Fruit fly (Drosophila melanogaster) whole organism, wandering third instar larva: Measurements from ENCODE around the gene XNP.

Source experiments
- Abd-B ChIP-seq: fragments of >200 bp; optimal IDR thresholded peaks from 2 replicates; lab custom pipeline; 2017; ENCODE audit warnings: missing biosample characterization, missing genetic modification characterization
- CG32264 ChIP-seq: fragments of 200-800 bp; sonication (Bioruptor generic); optimal IDR thresholded peaks from 2 replicates; lab custom pipeline; 2016; ENCODE audit warnings: missing biosample characterization, missing genetic modification characterization
- CG9705 ChIP-seq: fragments of 200-800 bp; sonication (Bioruptor generic); optimal IDR thresholded peaks from 2 replicates; lab custom pipeline; 2018; ENCODE audit warnings: missing biosample characterization, mild to moderate bottlenecking, missing genetic modification characterization
- CrebA ChIP-seq: fragments of 200-800 bp; sonication (Bioruptor generic); optimal IDR thresholded peaks from 2 replicates; lab custom pipeline; 2016; ENCODE audit warnings: missing biosample characterization, mild to moderate bottlenecking, missing genetic modification characterization, borderline replicate concordance
- Dfd ChIP-seq: fragments of >200 bp; optimal IDR thresholded peaks from 2 replicates; lab custom pipeline; 2017; ENCODE audit warnings: missing biosample characterization, missing genetic modification characterization
- Dif ChIP-seq: fragments of 200-275, 200-300 bp; sonication (Bioruptor generic); optimal IDR thresholded peaks from 2 replicates; lab custom pipeline; 2018; ENCODE audit warnings: missing biosample characterization, missing genetic modification characterization; ENCODE audit not compliant: partially characterized antibody
- GATAd ChIP-seq: sonication (Bioruptor generic); optimal IDR thresholded peaks from 2 replicates; lab custom pipeline; 2016; ENCODE audit warnings: missing biosample characterization, missing genetic modification characterization
- HLH106 ChIP-seq: fragments of 200-800 bp; optimal IDR thresholded peaks from 3 replicates; lab custom pipeline; 2019; ENCODE audit warnings: missing biosample characterization, mild to moderate bottlenecking, missing genetic modification characterization, moderate library complexity
- Hnf4 ChIP-seq: fragments of 200-800 bp; sonication (Bioruptor generic); optimal IDR thresholded peaks from 2 replicates; lab custom pipeline; 2016; ENCODE audit warnings: missing biosample characterization, mild to moderate bottlenecking, missing genetic modification characterization
- Hr78 ChIP-seq: fragments of >200 bp; optimal IDR thresholded peaks from 2 replicates; lab custom pipeline; 2017; ENCODE audit warnings: missing biosample characterization, missing genetic modification characterization
- Hr83 ChIP-seq: fragments of 200-300 bp; sonication (Bioruptor generic); optimal IDR thresholded peaks from 2 replicates; lab custom pipeline; 2016; ENCODE audit warnings: missing biosample characterization, mild to moderate bottlenecking, missing genetic modification characterization, moderate library complexity; ENCODE audit not compliant: poor library complexity, severe bottlenecking
- Jra ChIP-seq: sonication (Bioruptor generic); optimal IDR thresholded peaks from 2 replicates; lab custom pipeline; 2016; ENCODE audit warnings: missing biosample characterization, missing genetic modification characterization
- Mio ChIP-seq: sonication (Bioruptor generic); optimal IDR thresholded peaks from 2 replicates; lab custom pipeline; 2016; ENCODE audit warnings: missing biosample characterization, missing genetic modification characterization
- Myc ChIP-seq: fragments of >200 bp; optimal IDR thresholded peaks from 2 replicates; lab custom pipeline; 2017
- N ChIP-seq: fragments of >200 bp; optimal IDR thresholded peaks from 2 replicates; lab custom pipeline; 2018; ENCODE audit warnings: missing biosample characterization, missing external identifiers, missing genetic modification characterization
- OdsH ChIP-seq: fragments of 200-800 bp; sonication (Bioruptor generic); optimal IDR thresholded peaks from 2 replicates; lab custom pipeline; 2016; ENCODE audit warnings: missing biosample characterization, mild to moderate bottlenecking, missing genetic modification characterization
- Rel ChIP-seq, 2 experiments: fragments of 200-800 bp; sonication (Bioruptor generic) in 1 of 2; optimal IDR thresholded peaks; 2 replicates in 1 of 2; 3 replicates in 1 of 2; lab custom pipeline; 2016 to 2019; ENCODE audit warnings: mild to moderate bottlenecking in 2 of 2, missing biosample characterization in 2 of 2, missing genetic modification characterization in 2 of 2, moderate library complexity in 1 of 2
- Sp1 ChIP-seq: fragments of 200-800 bp; sonication (Bioruptor generic); optimal IDR thresholded peaks from 3 replicates; lab custom pipeline; 2019; ENCODE audit warnings: missing biosample characterization, mild to moderate bottlenecking, missing genetic modification characterization, moderate library complexity
- Vsx2 ChIP-seq: fragments of 200-300, 225-300 bp; sonication (Bioruptor generic); optimal IDR thresholded peaks from 2 replicates; lab custom pipeline; 2018; ENCODE audit warnings: missing biosample characterization, missing genetic modification characterization; ENCODE audit not compliant: partially characterized antibody
- br ChIP-seq: fragments of 200-800 bp; sonication (Bioruptor generic); optimal IDR thresholded peaks from 2 replicates; lab custom pipeline; 2016; ENCODE audit warnings: missing biosample characterization, missing genetic modification characterization
- brk ChIP-seq: fragments of 200-800 bp; sonication (Bioruptor generic); optimal IDR thresholded peaks from 2 replicates; lab custom pipeline; 2016; ENCODE audit warnings: missing biosample characterization, mild to moderate bottlenecking, missing genetic modification characterization
- dl ChIP-seq, 2 experiments: fragments of 175-275, 200-275 bp in 1 of 2; fragments of 200-275 bp in 1 of 2; sonication (Bioruptor generic); optimal IDR thresholded peaks; lab custom pipeline; 2018; ENCODE audit warnings: mild to moderate bottlenecking in 2 of 2, missing biosample characterization in 2 of 2, missing genetic modification characterization in 2 of 2, moderate library complexity in 2 of 2; ENCODE audit not compliant: partially characterized antibody in 2 of 2, insufficient read depth in 1 of 2
- dmrt93B ChIP-seq: fragments of 200-800 bp; sonication (Bioruptor generic); optimal IDR thresholded peaks from 2 replicates; lab custom pipeline; 2018; ENCODE audit warnings: missing biosample characterization, mild to moderate bottlenecking, missing genetic modification characterization
- dsf ChIP-seq: sonication (Bioruptor generic); optimal IDR thresholded peaks from 2 replicates; lab custom pipeline; 2016; ENCODE audit warnings: missing biosample characterization, missing genetic modification characterization, borderline replicate concordance
- ey ChIP-seq: fragments of 200-800 bp; sonication (Bioruptor generic); optimal IDR thresholded peaks from 2 replicates; lab custom pipeline; 2016; ENCODE audit warnings: missing biosample characterization, missing genetic modification characterization
- foxo ChIP-seq, 2 experiments: fragments of 200-800 bp; sonication (Bioruptor generic); optimal IDR thresholded peaks; 2 replicates in 1 of 2; 3 replicates in 1 of 2; lab custom pipeline; 2016 to 2017; ENCODE audit warnings: missing biosample characterization in 2 of 2, missing genetic modification characterization in 2 of 2
- fru ChIP-seq: fragments of 200-800 bp; sonication (Bioruptor generic); optimal IDR thresholded peaks from 3 replicates; lab custom pipeline; 2016; ENCODE audit warnings: missing biosample characterization, mild to moderate bottlenecking, missing genetic modification characterization
- h ChIP-seq: fragments of 200-800 bp; sonication (Bioruptor generic); optimal IDR thresholded peaks from 3 replicates; lab custom pipeline; 2016; ENCODE audit warnings: missing biosample characterization, mild to moderate bottlenecking, missing genetic modification characterization
- jim ChIP-seq: fragments of 175-275, 200-325 bp; sonication (Bioruptor generic); optimal IDR thresholded peaks from 2 replicates; lab custom pipeline; 2016; ENCODE audit warnings: missing biosample characterization, mild to moderate bottlenecking, missing genetic modification characterization
- lola ChIP-seq: fragments of >200 bp; optimal IDR thresholded peaks from 2 replicates; lab custom pipeline; 2017; ENCODE audit warnings: missing biosample characterization, missing genetic modification characterization
- pan ChIP-seq: fragments of >200 bp; optimal IDR thresholded peaks from 2 replicates; lab custom pipeline; 2017
- psq ChIP-seq: fragments of 200-800 bp; sonication (Bioruptor generic); optimal IDR thresholded peaks from 3 replicates; lab custom pipeline; 2017; ENCODE audit warnings: missing biosample characterization, mild to moderate bottlenecking, missing genetic modification characterization, moderate library complexity
- rgr ChIP-seq: fragments of 200-800 bp; sonication (Bioruptor generic); optimal IDR thresholded peaks from 3 replicates; lab custom pipeline; 2016; ENCODE audit warnings: missing biosample characterization, mild to moderate bottlenecking, missing genetic modification characterization
- sage ChIP-seq: fragments of 200-800 bp; sonication (Bioruptor generic); optimal IDR thresholded peaks from 2 replicates; lab custom pipeline; 2016; ENCODE audit warnings: missing biosample characterization, mild to moderate bottlenecking, missing genetic modification characterization
- sv ChIP-seq: fragments of 200-800 bp; sonication (Bioruptor generic); optimal IDR thresholded peaks from 3 replicates; lab custom pipeline; 2016; ENCODE audit warnings: missing biosample characterization, missing genetic modification characterization
- tai ChIP-seq: sonication (Bioruptor generic); optimal IDR thresholded peaks from 2 replicates; lab custom pipeline; 2016; ENCODE audit warnings: missing biosample characterization, missing genetic modification characterization
- usp ChIP-seq: fragments of >200 bp; optimal IDR thresholded peaks from 2 replicates; lab custom pipeline; 2017; ENCODE audit warnings: missing biosample characterization, missing genetic modification characterization
- woc ChIP-seq: sonication (Bioruptor generic); optimal IDR thresholded peaks from 2 replicates; lab custom pipeline; 2016; ENCODE audit warnings: missing biosample characterization, mild to moderate bottlenecking, missing genetic modification characterization

The XNP gene

DNA sequence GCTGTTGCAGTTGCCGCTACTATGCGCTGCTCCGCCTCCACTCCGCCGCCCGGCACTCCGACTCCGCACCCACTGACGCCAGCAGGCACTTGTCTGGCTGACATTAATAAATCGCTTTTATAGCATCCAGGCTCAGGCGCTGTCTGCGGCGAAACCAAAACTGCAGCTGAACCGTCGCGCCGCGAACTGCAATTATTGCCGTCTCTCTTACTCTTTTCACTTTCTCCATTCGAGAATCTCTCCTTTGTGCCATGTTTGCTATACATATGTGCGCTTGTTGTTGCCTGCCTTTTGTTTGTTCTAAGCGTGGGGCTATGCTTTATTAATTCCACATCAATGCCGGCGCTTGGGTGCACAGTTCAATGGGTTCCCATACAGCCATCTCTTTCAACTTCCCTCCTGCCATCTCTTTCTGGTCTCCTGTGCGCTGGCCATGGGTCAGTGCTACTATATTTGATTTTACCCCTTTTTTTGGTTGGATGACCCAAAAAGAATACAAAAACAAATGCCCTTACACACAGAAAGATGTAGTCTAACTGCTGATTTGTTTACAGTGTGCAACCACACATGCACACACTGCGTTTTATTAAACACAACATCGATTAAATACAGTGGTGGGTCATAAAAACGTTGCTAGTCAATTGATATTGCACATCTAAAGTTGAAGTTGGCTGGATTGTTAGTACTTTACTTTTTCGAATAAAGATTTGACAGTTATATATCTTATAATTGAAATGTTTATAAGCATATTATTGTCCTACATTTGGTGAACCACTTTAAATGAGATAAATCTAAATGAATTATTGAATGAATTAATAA, 35.9 kb downstream of the XNP start:
- TF ChIP-seq rgr (GFP tag; lab: Kevin White, UChicago) (no peak), Dif (GFP tag; lab: Kevin White, UChicago) (no peak), psq (GFP tag; lab: Kevin White, UChicago) (no peak), dmrt93B (GFP tag; lab: Kevin White, UChicago) (no peak), GATAd (GFP tag; lab: Kevin White, UChicago) (no peak), CrebA (GFP tag; lab: Kevin White, UChicago) (no peak), lola (GFP tag; lab: Kevin White, UChicago) (no peak), dl (GFP tag; optimal IDR thresholded peaks at IDR 0.05; lab: Kevin White, UChicago; ENCODE audit: insufficient read depth in 1 of 2, partially characterized antibody in 2 of 2) (no peak), Rel (GFP tag; optimal IDR thresholded peaks at IDR 0.05; lab: Kevin White, UChicago) (no peak), Rel (tag; optimal IDR thresholded peaks at IDR 0.05; lab: Kevin White, UChicago) (no peak)

DNA sequence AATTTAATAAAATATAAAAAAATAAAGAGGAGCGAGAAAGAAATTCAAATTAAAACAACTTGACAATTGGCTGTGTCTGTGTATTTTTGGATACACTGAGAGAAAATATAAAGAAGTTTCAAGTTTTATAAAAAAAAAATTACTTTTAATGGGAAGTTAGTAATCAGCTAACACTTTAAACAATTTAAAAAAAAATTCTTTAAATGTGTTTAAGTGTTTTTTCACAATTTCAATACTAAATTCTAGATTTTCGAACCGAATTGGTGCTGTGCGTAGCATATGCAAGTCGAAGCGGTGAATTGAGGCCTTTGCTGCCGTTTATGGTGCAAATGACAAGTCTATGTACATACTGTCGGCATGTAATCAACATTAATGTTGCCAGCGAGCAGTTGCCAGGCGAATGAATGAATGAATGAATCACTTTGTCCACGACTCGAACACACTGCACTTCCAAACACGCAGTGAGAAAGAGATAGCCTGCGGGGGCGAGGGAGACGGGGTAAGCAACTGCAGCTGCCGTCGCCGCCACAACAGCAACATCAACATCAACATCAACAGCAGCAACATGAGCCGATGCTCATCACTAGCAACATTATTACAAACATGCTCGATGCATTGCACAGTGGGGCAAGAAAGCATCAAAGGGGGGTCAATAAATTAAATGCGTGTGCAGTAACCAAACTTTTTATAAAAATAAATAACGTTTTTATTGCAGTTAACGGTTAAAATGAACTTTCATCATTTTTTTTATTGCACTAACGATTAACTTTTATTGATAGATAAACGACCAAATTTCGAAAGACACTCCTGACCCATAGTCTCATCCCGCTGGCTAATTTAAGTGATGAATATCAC, 36.9 kb downstream of the XNP start:
- TF ChIP-seq Abd-B (GFP tag; lab: Kevin White, UChicago) = no peak
- peak in 1 of 2 experiments; percentile 70 for TF ChIP-seq foxo (GFP tag; optimal IDR thresholded peaks at IDR 0.05; lab: Kevin White, UChicago)
- TF ChIP-seq brk (GFP tag; lab: Kevin White, UChicago) = no peak
- no peak for TF ChIP-seq GATAd (GFP tag; lab: Kevin White, UChicago)
- TF ChIP-seq Dif (GFP tag; lab: Kevin White, UChicago) = no peak
- TF ChIP-seq Sp1 (GFP tag; lab: Kevin White, UChicago) = peak; percentile 28
- no peak for TF ChIP-seq jim (GFP tag; lab: Kevin White, UChicago)
- TF ChIP-seq pan (lab: Kevin White, UChicago) = no peak
- no peak for TF ChIP-seq sage (GFP tag; lab: Kevin White, UChicago)
- TF ChIP-seq sv (GFP tag; lab: Kevin White, UChicago) = peak; percentile 56
- TF ChIP-seq dsf (GFP tag; lab: Kevin White, UChicago) = no peak
- peak; percentile 51 for TF ChIP-seq br (GFP tag; lab: Kevin White, UChicago)
- TF ChIP-seq N (GFP tag; lab: Kevin White, UChicago) = no peak
- TF ChIP-seq tai (GFP tag; lab: Kevin White, UChicago) = no peak
- no peak for TF ChIP-seq Mio
- TF ChIP-seq lola (GFP tag; lab: Kevin White, UChicago) = no peak
- no peak for TF ChIP-seq Rel (GFP tag; optimal IDR thresholded peaks at IDR 0.05; lab: Kevin White, UChicago)
- TF ChIP-seq Rel (tag; optimal IDR thresholded peaks at IDR 0.05; lab: Kevin White, UChicago) = no peak
- TF ChIP-seq Jra (GFP tag; lab: Kevin White, UChicago) = peak; percentile 1
- peak; percentile 48 for TF ChIP-seq OdsH (GFP tag; lab: Kevin White, UChicago)
- peak; percentile 65 for TF ChIP-seq rgr (GFP tag; lab: Kevin White, UChicago)
- no peak for TF ChIP-seq Vsx2 (GFP tag; lab: Kevin White, UChicago)
- no peak for TF ChIP-seq CG9705 (GFP tag; lab: Kevin White, UChicago)
- TF ChIP-seq Hr83 (GFP tag; lab: Kevin White, UChicago) = no peak
- TF ChIP-seq Hr78 = no peak
- TF ChIP-seq CG32264 (GFP tag; lab: Kevin White, UChicago) = no peak
- no peak for TF ChIP-seq psq (GFP tag; lab: Kevin White, UChicago)
- no peak for TF ChIP-seq CrebA (GFP tag; lab: Kevin White, UChicago)
- TF ChIP-seq Hnf4 (GFP tag; lab: Kevin White, UChicago) = peak; percentile 31
- peak; percentile 64 for TF ChIP-seq h
- TF ChIP-seq dmrt93B (GFP tag; lab: Kevin White, UChicago) = peak; percentile 24
- TF ChIP-seq Dfd = no peak
- no peak for TF ChIP-seq Myc (lab: Kevin White, UChicago)
- no peak for TF ChIP-seq usp
- TF ChIP-seq woc (GFP tag; lab: Kevin White, UChicago) = peak; percentile 68
- peak; percentile 59 for TF ChIP-seq HLH106
- no peak for TF ChIP-seq dl (GFP tag; optimal IDR thresholded peaks at IDR 0.05; lab: Kevin White, UChicago; ENCODE audit: insufficient read depth in 1 of 2, partially characterized antibody in 2 of 2)
- TF ChIP-seq fru (GFP tag; lab: Kevin White, UChicago) = peak; percentile 79
- TF ChIP-seq ey (GFP tag; lab: Kevin White, UChicago) = peak; percentile 60
